Worm (Caenorhabditis elegans) whole organism, young adult: Measurements from ENCODE around the gene unc-79.

ENCODE experiments used
- F33H1.4 ChIP-seq: fragments of 200-800 bp; sonication (Bioruptor generic); IDR thresholded peaks from 2 replicates; pipeline ENCODE4 v1.3.6; 2022; ENCODE audit warnings: missing genetic modification reagents, missing genetic modification characterization, missing compliant biosample characterization
- Y67H2A.10 ChIP-seq: fragments of 200-800 bp; sonication (Bioruptor generic); conservative IDR thresholded peaks from 2 replicates; pipeline ENCODE4 v1.3.6; 2022; ENCODE audit warnings: missing genetic modification reagents, missing genetic modification characterization, missing compliant biosample characterization
- ama-1 ChIP-seq, 3 experiments: fragments of 150-350 bp in 1 of 3; sonication (generic microtip) in 2 of 3; optimal IDR thresholded peaks; 2 replicates each; lab custom pipeline; 2014 to 2018; ENCODE audit warnings: missing biosample characterization in 2 of 3, missing genetic modification characterization in 2 of 3, missing genetic modification reagents in 2 of 3
- atf-7 ChIP-seq: sonication (generic microtip); optimal IDR thresholded peaks from 2 replicates; lab custom pipeline; 2017; ENCODE audit warnings: mild to moderate bottlenecking, missing genetic modification characterization, missing compliant biosample characterization
- dpl-1 ChIP-seq: fragments of 150-350 bp; optimal IDR thresholded peaks from 2 replicates; lab custom pipeline; 2014; ENCODE audit warnings: missing biosample characterization, missing genetic modification reagents, missing genetic modification characterization
- nfya-1 ChIP-seq: sonication (generic microtip); optimal IDR thresholded peaks from 2 replicates; lab custom pipeline; 2017; ENCODE audit warnings: antibody characterized with exemption, missing compliant biosample characterization, missing genetic modification characterization, borderline replicate concordance; ENCODE audit not compliant: insufficient read depth
- nfyb-1 ChIP-seq: fragments of 200-800 bp; sonication (Bioruptor generic); IDR thresholded peaks from 2 replicates; pipeline ENCODE4 v1.3.6; 2022; ENCODE audit warnings: missing genetic modification reagents, missing genetic modification characterization, missing compliant biosample characterization
- repo-1 ChIP-seq: sonication (generic microtip); optimal IDR thresholded peaks from 2 replicates; lab custom pipeline; 2017; ENCODE audit warnings: mild to moderate bottlenecking, missing genetic modification characterization, missing compliant biosample characterization
- sea-2 ChIP-seq: fragments of 200-800 bp; sonication (Bioruptor generic); IDR thresholded peaks from 2 replicates; pipeline ENCODE4 v1.3.6; 2022; ENCODE audit warnings: missing genetic modification characterization, missing compliant biosample characterization
- snpc-1.1 ChIP-seq: sonication (generic microtip); optimal IDR thresholded peaks from 2 replicates; lab custom pipeline; 2017; ENCODE audit warnings: missing genetic modification characterization, mild to moderate bottlenecking, missing compliant biosample characterization, antibody characterized with exemption, moderate library complexity, missing genotype, missing genetic modification reagents; ENCODE audit not compliant: insufficient read depth
- unc-130 ChIP-seq: sonication (generic microtip); optimal IDR thresholded peaks from 2 replicates; lab custom pipeline; 2016; ENCODE audit warnings: missing genetic modification reagents, missing genetic modification characterization, missing compliant biosample characterization
- unc-62 ChIP-seq: fragments of 150-350 bp; optimal IDR thresholded peaks from 2 replicates; lab custom pipeline; 2014; ENCODE audit warnings: missing biosample characterization, missing genetic modification reagents, missing genetic modification characterization
- zfh-2 ChIP-seq: fragments of 200-800 bp; sonication (Bioruptor generic); conservative IDR thresholded peaks from 2 replicates; pipeline ENCODE4 v1.3.6; 2022; ENCODE audit warnings: missing genetic modification reagents, missing genetic modification characterization, missing compliant biosample characterization

ce11 chrIII:4092020-4092419 lies 25.6 kb downstream of the unc-79 start, which contains the start of gene C03C10.5:
- TF ChIP-seq atf-7 (tag; lab: Kevin White, UChicago) (no peak), Y67H2A.10 (GFP tag; lab: Robert Waterston, UW) (no peak), snpc-1.1 (tag; lab: Kevin White, UChicago) (no peak), sea-2 (GFP tag; lab: Robert Waterston, UW) (no peak), repo-1 (tag; lab: Kevin White, UChicago) (no peak), F33H1.4 (GFP tag; lab: Robert Waterston, UW) (no peak), nfyb-1 (GFP tag; lab: Robert Waterston, UW) (no peak), nfya-1 (tag; lab: Kevin White, UChicago) (no peak), ama-1 (optimal IDR thresholded peaks at IDR 0.05; lab: Kevin White, UChicago) (no peak), ama-1 (GFP tag; optimal IDR thresholded peaks at IDR 0.05; lab: Kevin White, UChicago) (no peak), zfh-2 (GFP tag; lab: Robert Waterston, UW) (no peak), unc-130 (GFP tag; lab: Kevin White, UChicago) (no peak), unc-62 (no peak), dpl-1 (no peak)
